Fruit fly (Drosophila melanogaster): Measurements from ENCODE around the gene Rpn12R.

The Rpn12R gene

DNA sequence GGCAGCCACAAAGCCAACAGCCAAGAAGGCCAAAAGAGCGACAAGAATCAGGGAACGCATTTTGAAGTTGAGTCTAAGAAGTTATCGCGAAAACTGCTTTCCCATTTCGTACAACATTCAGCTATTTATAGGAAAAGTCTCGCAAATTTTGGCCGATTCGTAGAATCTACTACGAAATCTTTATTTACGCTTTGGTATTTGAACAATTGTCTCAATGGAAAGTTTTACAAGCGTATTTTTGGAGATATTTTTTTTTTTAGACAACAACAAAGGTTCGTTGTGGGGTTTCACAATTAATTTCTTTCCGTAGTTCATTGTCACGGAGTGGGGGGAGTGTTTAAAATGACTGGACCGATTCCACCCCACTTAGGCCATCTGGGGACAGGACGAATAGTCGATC, 8.3 kb upstream of the Rpn12R start, which contains the start of gene CG12310:
Gene CG12310, minus strand, starts transcription at position 101 of the 400 bp plus-strand sequence.
- TF ChIP-seq noc (tag; optimal IDR thresholded peaks at IDR 0.05): no peak

DNA sequence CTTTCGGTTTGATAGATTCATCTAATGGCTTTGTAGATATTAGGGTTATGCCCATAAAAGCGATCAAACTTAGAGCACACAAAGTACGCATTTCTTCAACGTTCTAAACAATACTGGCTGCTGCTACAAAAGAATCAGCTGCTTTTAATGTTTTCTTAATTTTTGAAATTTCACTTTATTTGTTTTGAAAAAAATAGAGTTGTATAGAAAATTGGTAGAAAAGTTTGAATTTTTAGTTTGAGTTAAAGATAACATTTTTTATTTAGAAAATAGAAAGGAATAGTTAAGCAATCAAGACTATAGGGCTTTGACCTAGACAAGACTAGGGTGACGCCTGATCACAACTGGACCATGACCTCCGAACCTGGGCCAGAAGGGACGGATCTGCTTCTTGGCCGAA, 7.7 kb upstream of the Rpn12R start, which contains the start of gene CG18581:
Gene CG18581, minus strand, starts transcription at position 101 of the 400 bp plus-strand sequence.
- no peak for TF ChIP-seq noc (tag; optimal IDR thresholded peaks at IDR 0.05)

DNA sequence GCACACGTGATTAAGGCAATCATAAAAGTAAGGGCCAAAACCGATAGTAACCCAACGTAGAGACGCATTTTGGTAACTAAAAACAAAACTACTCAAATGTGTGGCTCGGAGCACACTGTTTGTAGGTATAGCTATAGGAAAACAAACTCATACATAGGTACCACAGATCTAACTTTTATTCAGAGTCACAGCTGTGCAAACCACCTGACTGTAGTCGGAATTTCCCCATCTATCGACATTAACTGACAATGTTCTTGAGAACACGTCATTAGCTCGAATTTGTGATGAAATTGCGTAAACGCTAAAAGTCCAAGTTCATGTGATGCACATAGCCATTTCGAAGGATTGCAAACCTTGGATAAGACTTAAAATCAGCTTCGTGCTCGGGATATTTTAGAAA, 7.0 kb upstream of the Rpn12R start, which contains the start of gene CG43678:
Gene CG43678, minus strand, starts transcription at position 101 of the 400 bp plus-strand sequence.
- no peak for TF ChIP-seq noc (tag; optimal IDR thresholded peaks at IDR 0.05)

DNA sequence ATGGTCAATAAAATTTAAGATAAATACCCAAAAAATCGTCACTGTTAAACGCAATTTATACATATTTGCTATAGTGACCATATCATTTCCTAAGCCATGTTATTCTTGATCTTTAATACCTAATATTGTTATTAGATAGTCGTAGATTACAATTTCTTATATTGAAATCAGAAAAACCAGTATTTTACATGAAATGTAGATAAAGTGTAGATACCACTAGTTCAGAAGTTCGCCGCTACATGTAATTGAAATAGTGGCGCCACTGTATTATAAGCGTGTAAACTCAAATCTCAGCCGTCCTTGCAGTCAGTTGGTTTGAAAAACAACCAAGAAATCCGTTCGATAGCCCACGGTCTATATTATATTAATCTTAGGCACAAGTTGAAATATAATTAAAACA, 5.7 kb upstream of the Rpn12R start:
- TF ChIP-seq noc (tag; optimal IDR thresholded peaks at IDR 0.05): no peak

DNA sequence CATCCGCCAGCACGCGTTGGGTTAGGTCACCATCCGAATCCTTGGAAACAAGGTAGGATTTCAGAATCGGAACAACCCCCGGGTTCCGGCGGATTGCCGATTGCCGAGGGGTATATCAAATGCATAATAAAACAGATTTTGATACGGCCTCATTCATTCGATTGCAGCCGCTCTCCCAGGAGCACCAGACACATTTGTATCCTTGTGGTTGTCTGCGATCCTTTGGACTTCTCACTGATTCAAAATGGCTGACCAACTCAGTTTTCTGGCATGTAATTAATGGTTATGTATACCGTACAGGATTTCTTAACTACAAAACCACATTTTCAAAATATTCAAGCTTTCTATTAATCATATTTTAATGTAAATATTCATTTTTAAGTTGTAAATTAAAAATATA, 5.2 kb upstream of the Rpn12R start:
- TF ChIP-seq noc (tag; optimal IDR thresholded peaks at IDR 0.05): no peak

DNA sequence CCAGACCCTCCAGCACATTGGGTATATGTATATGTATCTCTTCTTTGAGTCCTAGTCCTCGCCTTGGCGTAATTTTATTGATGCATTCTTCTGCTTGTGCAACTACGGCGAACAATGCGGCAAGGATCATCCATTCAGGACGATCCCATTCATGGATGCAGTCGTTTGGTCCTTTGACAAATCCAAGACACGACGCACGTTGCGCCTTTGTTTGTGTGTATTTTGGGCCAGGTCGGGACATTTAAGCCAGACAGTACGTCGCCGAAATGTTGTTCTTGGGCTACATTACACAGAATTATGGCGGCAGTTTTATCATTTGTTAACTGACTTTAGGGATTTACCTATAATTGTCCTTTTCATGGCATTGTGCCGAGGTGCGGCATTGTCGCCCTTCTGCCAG, 2.7 kb upstream of the Rpn12R start:
- no peak for TF ChIP-seq noc (tag; optimal IDR thresholded peaks at IDR 0.05)

DNA sequence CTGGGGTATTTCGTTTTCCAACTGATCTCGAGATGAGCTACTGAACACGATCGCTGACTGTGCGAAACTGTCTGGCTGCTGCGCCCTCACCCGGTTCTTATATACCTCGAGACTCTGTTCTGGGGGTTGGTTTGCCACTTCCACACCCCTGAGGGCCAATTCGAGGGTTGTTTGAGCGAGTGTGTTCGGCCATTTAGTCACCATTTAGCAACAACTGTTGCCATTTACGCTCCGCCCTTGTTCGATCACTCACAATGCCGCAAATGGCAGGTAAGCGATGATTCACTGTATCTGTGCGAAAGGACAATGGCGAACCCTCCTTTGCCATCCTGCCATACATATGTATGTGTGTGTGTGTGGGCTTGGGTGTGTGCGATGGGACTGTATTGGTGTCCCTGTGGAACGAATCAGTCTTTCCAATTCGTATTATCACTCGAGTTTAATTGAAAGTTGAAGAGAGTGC, 1.5 kb upstream of the Rpn12R start, which contains the start of gene ind:
Gene ind, minus strand, starts transcription at position 51 of the 463 bp plus-strand sequence.
- TF ChIP-seq noc (tag; optimal IDR thresholded peaks at IDR 0.05): no peak

DNA sequence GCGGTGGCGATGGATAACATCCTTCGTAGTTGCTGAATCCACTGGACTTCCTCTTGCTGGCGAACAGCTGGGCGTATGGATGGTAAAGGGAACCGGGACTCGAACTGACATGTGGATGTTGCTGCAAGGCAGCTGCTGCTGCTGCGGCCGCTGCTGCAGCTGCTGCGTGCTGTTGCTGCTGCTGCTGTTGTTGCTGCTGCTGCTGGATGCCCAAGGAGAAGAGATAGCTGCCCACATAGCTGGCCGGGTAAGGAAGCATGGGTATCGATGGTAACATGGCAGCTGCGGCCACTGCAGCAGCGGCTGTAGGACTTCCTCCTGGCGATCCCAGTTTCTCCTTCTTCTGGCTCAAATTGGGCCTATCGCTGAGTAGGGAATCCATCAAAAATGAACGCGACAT, 1.1 kb upstream of the Rpn12R start:
- TF ChIP-seq noc (tag; optimal IDR thresholded peaks at IDR 0.05): no peak

DNA sequence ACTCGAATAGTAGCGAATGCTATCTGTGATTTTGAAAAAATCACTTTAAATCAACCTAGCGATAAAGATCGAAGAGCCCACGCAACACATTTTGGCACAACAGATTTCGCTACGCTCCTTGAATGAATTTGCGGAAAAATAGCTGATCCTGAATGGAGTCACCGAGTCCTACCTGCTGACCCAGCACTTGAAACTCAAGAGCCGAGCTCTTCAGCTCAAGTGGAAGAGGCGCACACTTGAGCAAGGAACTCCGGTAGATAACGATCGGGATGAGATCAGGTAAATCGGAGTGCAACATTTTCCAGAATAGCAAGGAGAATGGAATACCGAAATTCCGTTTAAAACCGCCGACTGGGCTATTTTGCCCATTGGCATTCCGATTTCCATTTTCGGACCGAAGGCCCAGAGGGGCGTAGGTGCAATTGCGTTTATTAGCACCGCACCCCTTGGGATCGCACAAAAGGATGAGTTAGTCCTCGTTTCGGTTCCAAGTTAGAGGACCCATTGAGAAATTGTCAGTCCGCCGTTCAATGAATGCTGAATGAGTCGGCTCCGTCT, 2.0 kb downstream of the Rpn12R start:
- no peak for TF ChIP-seq noc (tag; optimal IDR thresholded peaks at IDR 0.05)

DNA sequence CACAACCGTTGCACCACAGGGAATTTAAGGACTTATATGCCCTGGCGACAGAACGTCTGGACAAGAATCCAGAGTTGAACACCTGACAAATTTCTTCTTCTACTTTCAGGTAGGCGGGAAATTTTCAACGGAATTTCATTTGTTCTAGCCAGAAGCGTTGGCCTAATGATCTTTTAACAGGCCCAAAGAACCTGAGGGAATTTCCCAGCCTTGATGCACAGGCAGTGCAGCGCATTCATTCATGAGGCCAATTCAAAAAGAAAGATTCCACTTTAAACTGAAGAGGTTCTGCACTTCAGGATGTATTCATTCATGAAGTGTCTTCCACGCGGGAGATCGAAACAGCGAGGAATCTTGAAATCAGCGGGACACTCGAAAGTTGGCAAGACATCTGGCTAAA, 2.9 kb downstream of the Rpn12R start:
- no peak for TF ChIP-seq noc (tag; optimal IDR thresholded peaks at IDR 0.05)

DNA sequence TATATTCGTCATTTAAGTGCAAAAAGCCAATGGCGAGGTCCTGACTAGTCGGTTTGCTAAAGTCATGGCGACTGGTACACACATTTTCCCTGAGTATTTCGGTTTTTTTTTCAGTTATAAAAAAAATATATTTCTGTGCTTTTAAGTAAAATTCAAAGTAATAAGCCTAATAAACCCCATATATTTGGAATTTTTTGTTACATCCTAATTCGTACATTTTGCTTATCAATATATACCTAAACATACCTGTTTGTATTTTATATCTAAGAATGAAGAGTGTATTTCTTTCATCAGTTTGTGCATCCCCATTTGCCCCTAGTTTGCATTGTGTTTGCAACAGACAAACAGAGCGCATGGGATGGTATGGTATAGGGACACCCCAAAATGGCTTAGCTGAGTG, 6.8 kb downstream of the Rpn12R start:
- TF ChIP-seq noc (tag; optimal IDR thresholded peaks at IDR 0.05): no peak

DNA sequence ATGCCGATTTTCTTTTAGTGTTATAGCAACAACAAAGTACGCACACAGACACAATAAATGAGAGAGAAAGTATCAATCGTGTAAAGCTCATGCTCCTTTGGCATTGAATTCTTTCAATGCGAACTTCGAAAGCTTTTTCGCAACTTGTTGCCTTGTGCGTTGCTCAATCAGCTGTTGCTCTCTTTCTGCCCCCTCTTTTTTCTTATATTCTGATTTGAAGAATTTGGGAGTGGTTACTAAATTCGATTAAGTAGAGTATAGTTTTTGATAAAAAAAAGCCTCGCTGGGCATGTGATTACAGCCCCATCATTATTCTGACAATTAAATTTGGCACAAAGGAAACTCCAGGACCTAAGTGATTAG, 7.7 kb downstream of the Rpn12R start:
- TF ChIP-seq noc (tag; optimal IDR thresholded peaks at IDR 0.05): no peak

DNA sequence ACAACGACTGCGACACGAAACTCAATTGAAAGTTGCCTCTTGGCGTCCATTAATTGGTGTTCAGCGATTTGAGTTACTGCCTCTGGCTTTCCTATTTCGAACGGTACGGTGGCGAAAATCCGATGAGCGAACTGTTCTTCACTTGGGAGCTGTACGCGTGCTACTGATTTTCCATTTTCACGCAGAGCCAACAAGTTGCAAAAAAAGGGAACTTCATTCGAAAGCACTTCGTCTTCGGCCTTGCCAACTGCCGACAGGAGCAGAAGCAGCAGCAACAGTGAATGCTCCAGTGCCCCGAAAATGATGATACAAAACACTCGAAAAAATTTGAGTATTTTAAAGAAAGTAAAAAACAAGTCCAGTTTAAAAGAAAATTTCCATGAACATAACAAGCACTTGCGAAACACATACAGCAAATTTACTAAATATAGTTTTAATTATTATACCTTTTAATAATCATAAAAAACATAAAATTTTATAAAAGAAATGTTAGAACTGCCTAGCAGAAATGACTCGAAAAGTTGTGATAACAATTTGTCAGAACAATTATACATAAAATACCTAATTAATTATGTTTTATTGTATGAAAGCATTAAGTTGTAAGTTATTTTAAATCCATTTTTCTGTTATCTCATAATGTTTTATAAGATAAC, 8.2 kb downstream of the Rpn12R start:
- TF ChIP-seq noc (tag; optimal IDR thresholded peaks at IDR 0.05): no peak

DNA sequence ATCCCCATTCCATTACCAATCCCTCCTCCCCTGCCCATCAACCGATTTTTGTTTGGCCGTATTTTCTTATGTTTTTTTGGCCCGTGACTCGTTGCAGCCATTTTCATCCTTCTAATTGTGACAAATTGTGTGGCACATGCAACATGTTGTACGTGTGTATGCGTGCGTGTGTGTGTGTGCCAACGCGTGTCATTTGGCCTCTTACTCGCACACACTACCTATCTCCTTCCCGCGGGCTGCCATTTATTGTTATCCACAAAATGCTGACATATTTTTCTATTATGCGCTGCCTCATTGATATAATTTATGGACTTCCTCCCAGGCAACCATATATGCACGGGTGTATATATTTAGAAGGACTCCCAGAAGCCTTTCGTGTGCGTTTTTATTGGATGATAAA, 10.6 kb downstream of the Rpn12R start:
- TF ChIP-seq noc (tag; optimal IDR thresholded peaks at IDR 0.05): no peak

DNA sequence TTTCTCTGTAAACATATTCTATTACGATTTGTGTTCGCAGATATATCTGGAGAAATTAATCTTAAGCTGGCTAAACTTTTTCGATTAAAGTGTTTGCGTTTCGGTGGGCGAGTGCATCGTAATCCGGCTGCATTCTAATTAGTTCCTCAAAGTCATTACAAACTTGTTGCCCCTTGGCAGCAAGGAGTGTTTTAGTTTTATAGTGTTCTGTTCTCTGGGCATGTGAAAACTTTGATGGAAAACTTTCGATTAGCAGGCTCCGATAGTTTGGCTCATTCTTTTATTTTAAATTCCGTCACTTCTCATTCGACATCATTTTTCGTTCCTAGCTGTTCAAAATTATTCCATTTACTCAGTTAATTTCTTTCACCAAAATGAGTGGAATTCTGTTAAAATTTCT, 19.2 kb downstream of the Rpn12R start, which contains the start of gene CG32148:
Gene CG32148, plus strand, starts transcription at position 301 of the 400 bp plus-strand sequence.
- no peak for TF ChIP-seq noc (tag; optimal IDR thresholded peaks at IDR 0.05)

DNA sequence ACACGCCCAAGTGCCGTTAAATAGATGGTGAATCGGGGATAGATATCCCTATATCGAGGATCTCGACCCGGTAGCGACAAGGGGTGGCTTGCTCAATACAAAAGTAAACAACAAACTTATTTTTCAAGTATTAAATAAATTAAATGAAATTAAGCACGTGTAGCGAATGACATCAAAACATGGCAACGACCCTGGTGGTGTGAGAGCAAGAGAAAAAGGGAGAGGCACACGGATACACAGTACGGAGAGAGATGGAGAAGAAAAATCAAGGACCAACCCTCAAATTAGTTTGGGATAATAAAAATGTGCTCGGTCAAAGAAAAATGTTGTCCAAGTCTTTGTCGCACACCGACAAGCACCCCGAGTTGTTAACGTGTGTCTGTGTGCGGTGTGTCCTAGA, 21.4 kb downstream of the Rpn12R start:
- TF ChIP-seq noc (tag; optimal IDR thresholded peaks at IDR 0.05): no peak

DNA sequence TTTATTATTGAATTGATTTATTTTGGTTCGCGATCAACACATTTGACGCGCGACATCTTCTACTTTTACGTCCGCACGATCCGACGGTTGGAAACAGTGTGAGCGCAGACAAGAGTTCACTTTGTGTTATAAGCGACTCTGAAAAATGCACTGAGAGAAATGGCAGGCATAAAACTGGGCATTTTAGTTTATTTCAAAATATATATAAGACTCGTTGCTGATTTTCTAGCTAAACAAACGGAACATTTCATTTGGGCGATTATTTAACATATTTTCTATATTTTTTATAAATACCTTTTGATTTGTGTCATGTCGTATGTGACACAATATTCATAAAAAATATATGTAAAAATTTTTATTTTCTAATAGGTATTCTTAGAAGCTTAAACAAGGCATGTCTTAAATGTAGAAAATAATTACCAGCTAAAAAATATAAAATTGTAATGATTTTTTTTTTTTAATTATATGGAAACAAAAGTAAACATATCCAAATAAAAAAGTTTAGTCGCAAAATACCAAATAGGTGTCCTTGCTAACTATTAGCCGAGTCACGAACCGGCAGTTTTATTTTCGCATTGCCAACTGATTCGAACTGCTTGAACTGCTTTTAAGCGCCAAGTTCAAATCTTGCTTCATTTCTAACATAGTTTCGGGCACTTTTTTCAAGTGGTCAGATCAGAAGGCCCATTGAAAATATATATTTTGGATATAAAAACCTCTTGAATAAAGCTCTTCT, 28.2 kb downstream of the Rpn12R start, which contains the start of gene Reck:
Gene Reck, minus strand, starts transcription at position 106 of the 736 bp plus-strand sequence.
- TF ChIP-seq noc (tag; optimal IDR thresholded peaks at IDR 0.05): no peak

Data from whole organism, larva.